Fruit fly (Drosophila melanogaster) Kc167 (cell line): ENCODE measurements around the gene Sbds.

ENCODE experiments used
- Sin3A ChIP-seq: fragments of >200 bp; optimal IDR thresholded peaks from 2 replicates; lab custom pipeline; 2018; ENCODE audit warnings: missing external identifiers
- insv ChIP-seq: fragments of >200 bp; optimal IDR thresholded peaks from 3 replicates; lab custom pipeline; 2018; ENCODE audit warnings: missing external identifiers

- TF ChIP-seq insv (lab: Kevin White, UChicago) (no peak), Sin3A (lab: Kevin White, UChicago) (no peak)
Measured at dm6 chr3L:6747127-6747526, 5.6 kb upstream of the Sbds start.
